Fruit fly (Drosophila melanogaster) whole organism, pupa: ENCODE measurements around the gene CG45075.

Experiments
- CG10348 ChIP-seq: fragments of 200-800 bp; sonication (Bioruptor generic); IDR thresholded peaks from 2 replicates; pipeline ENCODE4 v1.3.6; 2022; ENCODE audit warnings: missing biosample characterization, missing genetic modification characterization
- CG12605 ChIP-seq: fragments of 200-800 bp; sonication (Bioruptor generic); IDR thresholded peaks from 2 replicates; pipeline ENCODE4 v1.3.6; 2022; ENCODE audit warnings: missing biosample characterization, missing genetic modification characterization
- CG13204 ChIP-seq: fragments of 200-800 bp; sonication (Bioruptor generic); optimal IDR thresholded peaks from 2 replicates; lab custom pipeline; 2018; ENCODE audit warnings: missing biosample characterization, mild to moderate bottlenecking, missing genetic modification characterization, moderate library complexity
- CG14655 ChIP-seq: fragments of 200-800 bp; sonication (Bioruptor generic); optimal IDR thresholded peaks from 3 replicates; lab custom pipeline; 2017; ENCODE audit warnings: mild to moderate bottlenecking, missing biosample characterization, missing genetic modification reagents, missing genetic modification characterization
- CG15710 ChIP-seq: fragments of 200-800 bp; sonication (Bioruptor generic); optimal IDR thresholded peaks from 2 replicates; lab custom pipeline; 2018; ENCODE audit warnings: missing biosample characterization, mild to moderate bottlenecking, missing genetic modification characterization, moderate library complexity
- CG17806 ChIP-seq: fragments of 200-800 bp; sonication (Bioruptor generic); optimal IDR thresholded peaks from 2 replicates; lab custom pipeline; 2018; ENCODE audit warnings: missing biosample characterization, mild to moderate bottlenecking, missing genetic modification characterization, moderate library complexity
- CG32121 ChIP-seq: fragments of 200-800 bp; sonication (Bioruptor generic); IDR thresholded peaks from 2 replicates; pipeline ENCODE4 v1.3.6; 2022; ENCODE audit warnings: missing biosample characterization, missing genetic modification characterization
- CG34367 ChIP-seq: fragments of 200-800 bp; sonication (Bioruptor generic); optimal IDR thresholded peaks from 2 replicates; lab custom pipeline; 2018; ENCODE audit warnings: missing biosample characterization, mild to moderate bottlenecking, missing genetic modification characterization
- CG4496 ChIP-seq: fragments of 200-800 bp; sonication (Bioruptor generic); IDR thresholded peaks from 3 replicates; pipeline ENCODE4 v1.3.6; 2022; ENCODE audit warnings: missing biosample characterization, missing genetic modification characterization
- CG8159 ChIP-seq: fragments of 200-800 bp; sonication (Bioruptor generic); optimal IDR thresholded peaks from 3 replicates; lab custom pipeline; 2018; ENCODE audit warnings: missing biosample characterization, mild to moderate bottlenecking, missing genetic modification characterization, moderate library complexity
- CG8301 ChIP-seq: fragments of 200-800 bp; sonication (Bioruptor generic); optimal IDR thresholded peaks from 2 replicates; lab custom pipeline; 2018; ENCODE audit warnings: missing biosample characterization, mild to moderate bottlenecking, missing genetic modification characterization
- CG9948 ChIP-seq: fragments of 200-800 bp; sonication (Bioruptor generic); optimal IDR thresholded peaks from 2 replicates; lab custom pipeline; 2018; ENCODE audit warnings: missing biosample characterization, mild to moderate bottlenecking, missing genetic modification characterization, moderate library complexity
- D1 ChIP-seq: fragments of 200-800 bp; sonication (Bioruptor generic); optimal IDR thresholded peaks from 2 replicates; lab custom pipeline; 2018; ENCODE audit warnings: missing biosample characterization, mild to moderate bottlenecking, missing genetic modification characterization, moderate library complexity
- EcR ChIP-seq: fragments of 200-800 bp; sonication (Bioruptor generic); optimal IDR thresholded peaks from 3 replicates; lab custom pipeline; 2019; ENCODE audit warnings: missing biosample characterization, missing genetic modification characterization, mild to moderate bottlenecking, moderate library complexity, missing genetic modification reagents
- Ets98B ChIP-seq: fragments of 200-800 bp; sonication (Bioruptor generic); IDR thresholded peaks from 2 replicates; pipeline ENCODE4 v1.3.6; 2022; ENCODE audit warnings: missing biosample characterization, missing genetic modification characterization
- Pif1A ChIP-seq: fragments of 200-800 bp; sonication (Bioruptor generic); optimal IDR thresholded peaks from 3 replicates; lab custom pipeline; 2016; ENCODE audit warnings: missing biosample characterization, missing genetic modification characterization
- Pif1B ChIP-seq: fragments of 200-800 bp; sonication (Bioruptor generic); optimal IDR thresholded peaks from 3 replicates; lab custom pipeline; 2016; ENCODE audit warnings: missing biosample characterization, missing genetic modification characterization
- Snoo ChIP-seq: fragments of 200-800 bp; sonication (Bioruptor generic); optimal IDR thresholded peaks from 3 replicates; lab custom pipeline; 2017; ENCODE audit warnings: missing biosample characterization, mild to moderate bottlenecking, missing genetic modification characterization, inconsistent platforms
- fd96Ca ChIP-seq: fragments of 200-800 bp; sonication (Bioruptor generic); IDR thresholded peaks from 3 replicates; pipeline ENCODE4 v1.3.6; 2022; ENCODE audit warnings: missing biosample characterization, missing genetic modification characterization
- gl ChIP-seq: fragments of 200-800 bp; sonication (Bioruptor generic); optimal IDR thresholded peaks from 2 replicates; lab custom pipeline; 2018; ENCODE audit warnings: missing biosample characterization, mild to moderate bottlenecking, missing genetic modification characterization
- rn ChIP-seq: fragments of 200-800 bp; sonication (Bioruptor generic); IDR thresholded peaks from 2 replicates; pipeline ENCODE4 v1.3.6; 2022; ENCODE audit warnings: missing biosample characterization, missing genetic modification characterization

The CG45075 gene

DNA sequence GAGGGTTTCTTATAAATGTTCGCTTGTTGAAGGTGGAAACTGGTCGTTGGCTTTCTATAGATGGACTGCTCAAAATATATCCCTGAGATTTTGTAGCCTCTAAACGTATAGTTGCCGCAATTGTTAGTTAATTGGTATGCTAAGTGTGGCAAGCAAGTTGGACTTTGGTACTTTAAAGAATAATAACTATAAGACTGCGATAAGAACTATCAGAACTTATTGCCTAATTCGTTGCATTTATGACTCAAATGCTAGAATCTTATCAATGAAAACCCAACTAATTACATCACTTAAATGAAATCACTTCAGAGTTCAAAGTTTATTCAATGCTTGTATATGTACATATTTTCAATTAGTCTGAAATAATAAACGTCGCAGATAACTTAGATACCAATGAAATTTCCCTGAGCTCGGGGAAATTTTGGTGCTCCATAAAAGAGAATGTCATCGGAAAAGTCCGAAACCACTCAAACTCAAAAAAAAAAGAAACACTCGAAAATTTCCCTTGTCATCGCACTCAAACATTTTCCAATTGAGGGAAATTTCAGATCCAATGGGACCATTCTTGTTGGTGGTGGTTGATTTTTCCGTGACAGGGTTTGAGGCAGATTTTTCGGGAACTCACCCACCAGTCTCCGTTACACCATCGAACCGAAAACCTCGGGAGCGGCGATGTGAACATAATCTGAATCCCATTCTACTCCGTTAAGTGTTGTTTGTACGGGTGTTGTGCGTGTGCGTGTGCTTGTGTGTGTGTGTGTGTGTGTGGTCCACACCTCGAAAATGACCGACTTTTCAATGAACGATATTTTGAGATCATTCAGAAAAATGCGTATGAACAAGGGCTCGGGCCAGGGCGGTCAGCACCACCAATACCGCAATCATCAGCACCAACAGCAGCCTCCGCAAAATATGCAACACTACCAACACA, at the start of gene CG45075:
TSS of gene CG45075 (plus strand) at position 627 of the 931 bp plus-strand sequence.
- TF ChIP-seq CG13204 (GFP tag; lab: Kevin White, UChicago) (no peak), rn (GFP tag; lab: Robert Waterston, UW) (no peak), CG34367 (tag; lab: Kevin White, UChicago) (no peak), CG32121 (GFP tag; lab: Robert Waterston, UW) (no peak), D1 (tag; lab: Kevin White, UChicago) (no peak), EcR (GFP tag; lab: Kevin White, UChicago) (no peak), CG10348 (no peak), Pif1A (GFP tag; lab: Kevin White, UChicago) (no peak), CG8159 (no peak), CG4496 (no peak), Snoo (no peak)

DNA sequence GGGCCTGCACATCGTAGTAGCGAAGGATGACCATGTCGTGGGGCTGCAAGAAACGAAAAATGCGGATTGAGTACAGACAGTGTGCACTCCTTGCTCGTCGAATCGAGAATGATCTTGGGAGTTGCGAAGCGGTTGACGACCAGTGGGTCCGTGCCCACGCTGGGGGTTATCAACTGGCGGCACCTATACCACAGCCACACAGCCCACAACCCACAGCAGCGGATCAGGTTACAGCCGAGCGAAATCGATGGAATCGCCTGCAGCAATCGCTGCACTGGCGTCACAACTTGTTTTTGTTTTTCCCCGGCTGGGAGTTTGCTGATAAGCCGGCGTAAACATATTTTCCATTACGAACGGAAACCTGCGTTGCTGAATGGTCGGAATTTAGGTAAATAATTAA, 45.7 kb upstream of the CG45075 start:
- TF ChIP-seq Snoo, result no peak
- no peak for TF ChIP-seq Pif1B (GFP tag; lab: Kevin White, UChicago)
- no peak for TF ChIP-seq CG13204 (GFP tag; lab: Kevin White, UChicago)
- TF ChIP-seq CG10348, result no peak
- TF ChIP-seq CG4496, result no peak
- TF ChIP-seq EcR (GFP tag; lab: Kevin White, UChicago), result no peak
- TF ChIP-seq, all 21 proteins: peak for 0

DNA sequence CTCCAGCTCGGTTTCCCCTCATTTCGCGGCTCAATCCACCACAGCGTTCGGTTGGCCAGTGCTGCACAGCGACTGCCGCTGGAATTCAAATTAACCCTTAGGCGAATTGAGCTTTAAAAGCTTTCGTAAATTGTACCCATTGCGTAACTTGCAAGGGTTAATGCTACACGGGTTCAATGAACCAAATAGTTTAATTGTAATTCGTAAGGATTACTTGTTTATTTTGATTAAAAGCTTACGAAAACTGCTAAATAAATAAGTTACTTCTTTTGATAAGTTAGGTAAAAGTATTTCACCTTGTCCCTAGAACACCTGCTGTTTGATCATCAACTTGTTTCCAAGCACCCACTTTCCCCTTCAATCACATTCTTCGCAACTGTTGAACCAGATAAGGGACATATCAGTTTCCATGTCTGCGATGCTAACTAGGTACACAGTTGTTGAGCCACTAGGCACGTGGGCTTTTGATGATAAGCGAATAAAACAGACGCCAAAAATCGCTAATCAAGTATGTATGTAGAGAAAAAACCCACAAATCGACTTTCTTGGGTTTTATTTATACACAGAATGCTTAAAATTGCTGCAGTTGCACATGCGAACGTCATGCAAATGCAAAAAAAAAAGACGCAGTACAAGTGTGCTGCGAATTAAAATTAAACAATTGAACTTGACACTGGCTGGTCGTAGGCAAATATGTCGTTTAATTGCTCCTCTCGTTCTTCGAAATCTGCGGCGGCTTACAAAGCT, 45.1 kb upstream of the CG45075 start, which contains the start of gene Pfas:
TSS of gene Pfas (minus strand) at position 79 of the 747 bp plus-strand sequence.
- TF ChIP-seq CG14655 (GFP tag; lab: Kevin White, UChicago) (no peak), D1 (tag; lab: Kevin White, UChicago) (no peak), CG17806 (tag; lab: Kevin White, UChicago) (peak; percentile 51), CG12605 (GFP tag; lab: Robert Waterston, UW) (no peak), CG15710 (tag; lab: Kevin White, UChicago) (peak; percentile 53), Snoo (peak; percentile 46), fd96Ca (peak; percentile 68; the same call in 2 of the 3 replicates), Ets98B (peak; percentile 65), Pif1A (GFP tag; lab: Kevin White, UChicago) (no peak), CG8159 (peak; percentile 50), rn (GFP tag; lab: Robert Waterston, UW) (no peak), CG8301 (tag; lab: Kevin White, UChicago) (peak; percentile 50), EcR (GFP tag; lab: Kevin White, UChicago) (peak; percentile 96), CG9948 (tag; lab: Kevin White, UChicago) (peak; percentile 35), CG34367 (tag; lab: Kevin White, UChicago) (peak; percentile 28), CG4496 (peak; percentile 60; the same call in 1 of the 3 replicates), CG13204 (GFP tag; lab: Kevin White, UChicago) (no peak), Pif1B (GFP tag; lab: Kevin White, UChicago) (no peak), gl (tag; lab: Kevin White, UChicago) (peak; percentile 3), CG10348 (no peak), CG32121 (GFP tag; lab: Robert Waterston, UW) (peak; percentile 61)

DNA sequence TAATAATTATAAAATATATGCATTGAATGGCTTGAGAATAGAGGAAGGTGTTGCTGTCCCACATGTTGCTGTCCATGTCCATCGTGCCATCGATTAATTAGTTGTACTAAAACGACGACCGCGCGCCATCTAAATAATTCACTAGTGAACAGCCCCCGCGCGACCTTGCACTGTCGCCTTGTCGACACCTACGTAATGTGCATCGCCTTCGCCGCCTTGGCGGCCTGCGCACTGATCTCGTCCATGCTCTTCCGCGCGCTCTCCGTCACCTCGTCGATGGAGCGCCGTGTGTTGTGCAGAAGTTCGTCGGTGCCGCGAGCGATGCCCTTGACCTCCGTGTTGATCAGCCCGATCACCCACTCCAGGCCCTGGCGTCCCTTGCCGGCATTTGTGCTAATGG, 44.3 kb upstream of the CG45075 start:
- TF ChIP-seq gl (tag; lab: Kevin White, UChicago) (no peak), rn (GFP tag; lab: Robert Waterston, UW) (no peak)
- TF ChIP-seq, all 21 proteins: peak for 0

DNA sequence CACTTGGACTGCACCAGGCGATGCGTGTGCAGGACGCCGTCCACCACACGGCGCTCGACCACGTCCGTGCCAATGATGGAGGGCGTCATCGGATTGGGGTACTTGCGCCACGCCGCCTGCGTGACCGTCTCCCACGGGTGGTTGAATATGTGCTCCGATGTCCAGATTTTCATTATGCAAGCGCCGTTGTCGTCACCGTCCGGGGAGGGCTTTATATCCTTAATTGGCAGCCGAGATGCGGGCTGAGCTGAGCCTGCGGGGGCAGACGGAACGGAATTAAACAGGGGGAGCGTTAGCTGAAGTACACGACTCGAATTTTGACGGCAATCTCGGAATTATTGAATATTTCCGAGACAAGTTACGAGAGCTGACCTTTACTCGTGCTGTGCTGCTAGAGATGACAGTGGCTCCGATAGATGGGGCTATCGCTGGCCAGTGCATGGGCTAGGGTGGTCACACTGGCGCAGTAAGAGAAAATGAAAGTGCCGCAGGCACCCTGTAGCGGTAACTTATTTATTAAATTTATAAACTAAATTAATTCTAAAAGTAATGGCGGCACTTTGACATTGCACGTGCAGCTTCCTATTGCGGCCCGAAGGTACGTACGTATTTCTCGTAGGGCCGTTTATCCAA, 43.6 kb upstream of the CG45075 start, which contains the start of gene IPIP:
TSS of gene IPIP (plus strand) at position 475 of the 633 bp plus-strand sequence.
- TF ChIP-seq rn (GFP tag; lab: Robert Waterston, UW), result no peak
- peak; percentile 2 for TF ChIP-seq CG15710 (tag; lab: Kevin White, UChicago)
- TF ChIP-seq CG8159, result peak; percentile 7
- peak; percentile 17 for TF ChIP-seq Pif1B (GFP tag; lab: Kevin White, UChicago)
- TF ChIP-seq CG17806 (tag; lab: Kevin White, UChicago), result no peak
- TF ChIP-seq Pif1A (GFP tag; lab: Kevin White, UChicago), result no peak
- peak; percentile 24 for TF ChIP-seq Snoo
- TF ChIP-seq Ets98B, result peak; percentile 32; the same call in 1 of the 2 replicates
- TF ChIP-seq CG14655 (GFP tag; lab: Kevin White, UChicago), result no peak
- TF ChIP-seq CG4496, result peak; percentile 50; the same call in 1 of the 3 replicates
- TF ChIP-seq CG34367 (tag; lab: Kevin White, UChicago), result no peak
- no peak for TF ChIP-seq CG12605 (GFP tag; lab: Robert Waterston, UW)
